Fruit fly (Drosophila melanogaster): ENCODE data around the gene Herp.

Herp gene

DNA sequence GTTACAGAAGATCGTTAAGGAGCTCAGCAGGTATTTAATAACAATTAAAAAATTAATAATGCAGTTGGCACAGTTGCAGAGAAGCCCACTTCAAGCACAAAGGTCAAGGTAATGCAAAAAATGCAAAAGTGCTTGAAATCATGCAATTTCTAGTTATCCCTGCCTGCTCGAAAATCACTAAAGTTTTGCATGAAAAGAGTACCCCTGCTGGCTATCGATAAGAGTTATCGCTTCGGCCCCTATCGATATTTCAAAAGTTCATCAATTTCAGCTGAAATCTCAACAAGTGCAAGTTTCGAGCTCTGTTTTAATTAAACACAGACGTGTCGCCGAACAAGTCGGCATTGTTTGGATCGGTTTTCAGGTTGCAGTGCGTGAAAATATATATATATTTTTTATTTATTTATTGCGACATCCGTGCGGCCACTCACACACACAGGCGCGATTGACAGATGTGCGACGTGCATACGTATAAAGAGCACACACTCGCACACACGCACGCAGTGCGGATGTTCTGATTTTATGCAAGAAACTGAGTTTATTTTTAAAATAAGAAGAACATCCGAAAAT, 21.5 kb upstream of the Herp start (continued):
- TF ChIP-seq CG1647 (GFP tag; optimal IDR thresholded peaks at IDR 0.05): no peak
- TF ChIP-seq Nf-YA (GFP tag; IDR thresholded peaks at IDR 0.05): no peak
- TF ChIP-seq rib (GFP tag; IDR thresholded peaks at IDR 0.05): no peak
- TF ChIP-seq CG11247 (GFP tag; IDR thresholded peaks at IDR 0.05): peak; percentile 37; the same call in 1 of the 2 replicates
- TF ChIP-seq zf30C (GFP tag; optimal IDR thresholded peaks at IDR 0.05): no peak
- peak; percentile 78 for TF ChIP-seq YL-1 (GFP tag; optimal IDR thresholded peaks at IDR 0.05)
- TF ChIP-seq CG16863 (GFP tag; optimal IDR thresholded peaks at IDR 0.05): peak; percentile 53
- 0 out of 3 replicates have a peak, but pooled peaks have one; percentile 15 for TF ChIP-seq otp (GFP tag; IDR thresholded peaks at IDR 0.05)
- TF ChIP-seq Oaz (GFP tag; IDR thresholded peaks at IDR 0.05): peak; percentile 43; the same call in 1 of the 2 replicates
- TF ChIP-seq fru (optimal IDR thresholded peaks at IDR 0.05): no peak
- no peak for TF ChIP-seq CG12236 (GFP tag; optimal IDR thresholded peaks at IDR 0.05)
- peak; percentile 33 for TF ChIP-seq CG9437 (GFP tag; optimal IDR thresholded peaks at IDR 0.05)
- TF ChIP-seq Lhr (GFP tag; optimal IDR thresholded peaks at IDR 0.05): no peak
- TF ChIP-seq stwl (tag; optimal IDR thresholded peaks at IDR 0.05): peak; percentile 89
- peak; percentile 73 for TF ChIP-seq CG18599 (GFP tag; optimal IDR thresholded peaks at IDR 0.05)
- no peak for TF ChIP-seq Tbp (GFP tag; optimal IDR thresholded peaks at IDR 0.05)
- peak; percentile 46 for TF ChIP-seq shn (GFP tag; optimal IDR thresholded peaks at IDR 0.05)
- TF ChIP-seq Dref (GFP tag; IDR thresholded peaks at IDR 0.05): peak; percentile 86
- peak; percentile 73 for TF ChIP-seq sqz (GFP tag; optimal IDR thresholded peaks at IDR 0.05)
- peak; percentile 36 for TF ChIP-seq CG8089 (GFP tag; optimal IDR thresholded peaks at IDR 0.05)
- TF ChIP-seq ssp (GFP tag; IDR thresholded peaks at IDR 0.05): peak; percentile 61
- TF ChIP-seq CG12744 (GFP tag; optimal IDR thresholded peaks at IDR 0.05): peak; percentile 36
- TF ChIP-seq oc (tag; optimal IDR thresholded peaks at IDR 0.05): no peak
- no peak for TF ChIP-seq Trl (optimal IDR thresholded peaks at IDR 0.05)
- peak; percentile 45 for TF ChIP-seq Trl (GFP tag; optimal IDR thresholded peaks at IDR 0.05)
- peak; percentile 69; the same call in 1 of the 2 replicates for TF ChIP-seq vvl (GFP tag; IDR thresholded peaks at IDR 0.05)
- peak; percentile 57 for TF ChIP-seq CG10267 (tag; optimal IDR thresholded peaks at IDR 0.05)
- TF ChIP-seq jigr1 (GFP tag; IDR thresholded peaks at IDR 0.05): no peak
- 0 out of 2 replicates have a peak, but pooled peaks have one; percentile 29 for TF ChIP-seq sim (GFP tag; IDR thresholded peaks at IDR 0.05)
- TF ChIP-seq Poxn (GFP tag; IDR thresholded peaks at IDR 0.05): no peak
- TF ChIP-seq bowl (GFP tag; IDR thresholded peaks at IDR 0.05): no peak
- TF ChIP-seq CG8944 (GFP tag; optimal IDR thresholded peaks at IDR 0.05): peak; percentile 36
- no peak for TF ChIP-seq CG10431 (GFP tag; optimal IDR thresholded peaks at IDR 0.05)
- TF ChIP-seq Sry-β (GFP tag; optimal IDR thresholded peaks at IDR 0.05): peak; percentile 22
- TF ChIP-seq gsb-n (tag; optimal IDR thresholded peaks at IDR 0.05): no peak
- TF ChIP-seq CG13424 (tag; optimal IDR thresholded peaks at IDR 0.05): peak; percentile 58
- TF ChIP-seq CG34422 (GFP tag; IDR thresholded peaks at IDR 0.05): peak; percentile 73; the same call in 1 of the 3 replicates
- peak; percentile 72 for TF ChIP-seq slbo (GFP tag; IDR thresholded peaks at IDR 0.05)
- TF ChIP-seq luna (GFP tag; optimal IDR thresholded peaks at IDR 0.05): no peak
- TF ChIP-seq BtbVII (GFP tag; optimal IDR thresholded peaks at IDR 0.05): peak; percentile 23
- peak; percentile 68 for TF ChIP-seq kah (GFP tag; optimal IDR thresholded peaks at IDR 0.05)
- TF ChIP-seq esg (GFP tag; conservative IDR thresholded peaks at IDR 0.05): peak; percentile 39
- TF ChIP-seq CG9876 (GFP tag; optimal IDR thresholded peaks at IDR 0.05): peak; percentile 24
- TF ChIP-seq Gug (GFP tag; IDR thresholded peaks at IDR 0.05): peak; percentile 31; the same call in 1 of the 4 replicates
- no peak for TF ChIP-seq CG4282 (GFP tag; optimal IDR thresholded peaks at IDR 0.05)
- no peak for TF ChIP-seq CG4707 (GFP tag; optimal IDR thresholded peaks at IDR 0.05)
- TF ChIP-seq Ssrp (tag; optimal IDR thresholded peaks at IDR 0.05): peak; percentile 40
- TF ChIP-seq CG11456 (GFP tag; IDR thresholded peaks at IDR 0.05): peak; percentile 72
- peak; percentile 19 for TF ChIP-seq CHES-1-like (GFP tag; optimal IDR thresholded peaks at IDR 0.05)
- no peak for TF ChIP-seq pum (GFP tag; optimal IDR thresholded peaks at IDR 0.05)
- TF ChIP-seq CG8359 (GFP tag; optimal IDR thresholded peaks at IDR 0.05; ENCODE audit: borderline replicate concordance): no peak
- peak; percentile 88 for TF ChIP-seq Bgb (GFP tag; IDR thresholded peaks at IDR 0.05; ENCODE audit: partially characterized antibody)
